Worm (Caenorhabditis elegans) whole organism, L1 larva: Measurements from ENCODE around the gene dnpp-1.

Source experiments
- C04F5.9 ChIP-seq: sonication (generic microtip); optimal IDR thresholded peaks from 2 replicates; lab custom pipeline; 2016; ENCODE audit warnings: missing genetic modification characterization, missing compliant biosample characterization
- C16A3.4 ChIP-seq: fragments of 150-350 bp; optimal IDR thresholded peaks from 2 replicates; lab custom pipeline; 2014; ENCODE audit warnings: missing biosample characterization, missing genetic modification characterization
- F16B12.6 ChIP-seq: fragments of 150-350 bp; optimal IDR thresholded peaks from 2 replicates; lab custom pipeline; 2014; ENCODE audit warnings: missing biosample characterization, missing genetic modification characterization
- ceh-8 ChIP-seq: fragments of 200-800 bp; sonication (Bioruptor generic); optimal IDR thresholded peaks from 2 replicates; lab custom pipeline; 2018; ENCODE audit warnings: mild to moderate bottlenecking, missing genetic modification characterization, moderate library complexity, missing compliant biosample characterization
- ceh-82 ChIP-seq, 3 experiments: fragments of 150-350 bp in 1 of 3; sonication (generic microtip) in 2 of 3; optimal IDR thresholded peaks; 2 replicates each; lab custom pipeline; 2014 to 2017; ENCODE audit warnings: missing biosample characterization in 3 of 3, missing genetic modification characterization in 3 of 3
- ceh-88 ChIP-seq: fragments of 200-800 bp; sonication (Bioruptor generic); IDR thresholded peaks from 2 replicates; pipeline ENCODE4 v1.3.6; 2022; ENCODE audit warnings: missing genetic modification characterization, missing compliant biosample characterization
- ceh-90 ChIP-seq: sonication (generic microtip); optimal IDR thresholded peaks from 2 replicates; lab custom pipeline; 2016; ENCODE audit warnings: missing genetic modification characterization, missing compliant biosample characterization
- dpl-1 ChIP-seq, 3 experiments: fragments of 150-350 bp in 2 of 3; sonication (generic microtip) in 1 of 3; optimal IDR thresholded peaks; 2 replicates each; lab custom pipeline; 2014 to 2017; ENCODE audit warnings: missing biosample characterization in 3 of 3, missing genetic modification characterization in 3 of 3, missing genetic modification reagents in 3 of 3
- dsc-1 ChIP-seq: sonication (generic microtip); optimal IDR thresholded peaks from 2 replicates; lab custom pipeline; 2016; ENCODE audit warnings: mild to moderate bottlenecking, missing genetic modification characterization, missing compliant biosample characterization
- efl-1 ChIP-seq, 4 experiments: fragments of 150-350 bp; optimal IDR thresholded peaks in 3 of 4; peaks in 1 of 4; 1 replicate in 1 of 4; 2 replicates in 3 of 4; lab custom pipeline; 2014; ENCODE audit warnings: missing biosample characterization in 2 of 4, missing genetic modification characterization in 2 of 4, missing genetic modification reagents in 2 of 4
- efl-3 ChIP-seq: fragments of 200-800 bp; sonication (Bioruptor generic); optimal IDR thresholded peaks from 2 replicates; lab custom pipeline; 2018; ENCODE audit warnings: mild to moderate bottlenecking, missing genetic modification characterization, missing compliant biosample characterization
- egl-27 ChIP-seq, 2 experiments: fragments of 150-350 bp in 1 of 2; sonication (generic microtip); optimal IDR thresholded peaks; 3 replicates each; lab custom pipeline; 2017 to 2018; ENCODE audit warnings: missing biosample characterization in 2 of 2, missing genetic modification characterization in 2 of 2, missing genetic modification reagents in 2 of 2
- fkh-10 ChIP-seq: sonication (generic microtip); optimal IDR thresholded peaks from 2 replicates; lab custom pipeline; 2017; ENCODE audit warnings: missing biosample characterization, missing genetic modification reagents, missing genetic modification characterization
- fkh-8 ChIP-seq: sonication (generic microtip); optimal IDR thresholded peaks from 2 replicates; lab custom pipeline; 2016; ENCODE audit warnings: mild to moderate bottlenecking, missing genetic modification characterization, missing compliant biosample characterization
- grh-1 ChIP-seq: fragments of 200-800 bp; sonication (Bioruptor generic); IDR thresholded peaks from 2 replicates; pipeline ENCODE4 v1.3.6; 2022; ENCODE audit warnings: missing genetic modification reagents, missing genetic modification characterization, missing compliant biosample characterization
- hlh-17 ChIP-seq: fragments of 200-800 bp; sonication (Bioruptor generic); optimal IDR thresholded peaks from 2 replicates; lab custom pipeline; 2018; ENCODE audit warnings: missing genetic modification characterization, mild to moderate bottlenecking, missing compliant biosample characterization, moderate library complexity, borderline replicate concordance
- hlh-4 ChIP-seq: sonication (generic microtip); optimal IDR thresholded peaks from 2 replicates; lab custom pipeline; 2016; ENCODE audit warnings: mild to moderate bottlenecking, missing genetic modification characterization, missing compliant biosample characterization
- hpl-2 ChIP-seq: fragments of 150-350 bp; optimal IDR thresholded peaks from 2 replicates; lab custom pipeline; 2014; ENCODE audit warnings: missing biosample characterization, missing genetic modification reagents, missing genetic modification characterization
- isw-1 ChIP-seq: fragments of 200-800 bp; sonication (Bioruptor generic); IDR thresholded peaks from 2 replicates; pipeline ENCODE4 v1.3.6; 2022; ENCODE audit warnings: missing genetic modification characterization, missing compliant biosample characterization
- jun-1 ChIP-seq: fragments of 150-350 bp; optimal IDR thresholded peaks from 2 replicates; lab custom pipeline; 2014; ENCODE audit warnings: missing biosample characterization, missing genetic modification reagents, missing genetic modification characterization
- lin-35 ChIP-seq, 2 experiments: fragments of 150-350 bp; optimal IDR thresholded peaks; 2 replicates each; lab custom pipeline; 2014; ENCODE audit warnings: missing biosample characterization in 2 of 2, missing genetic modification characterization in 2 of 2, missing genetic modification reagents in 2 of 2
- mab-9 ChIP-seq: fragments of 200-800 bp; sonication (Bioruptor generic); IDR thresholded peaks from 2 replicates; pipeline ENCODE4 v1.3.6; 2022; ENCODE audit warnings: missing genetic modification reagents, missing genetic modification characterization, missing compliant biosample characterization
- mef-2 ChIP-seq: fragments of 150-350 bp; optimal IDR thresholded peaks from 2 replicates; lab custom pipeline; 2014; ENCODE audit warnings: missing biosample characterization, missing genetic modification characterization
- mep-1 ChIP-seq: fragments of 150-350 bp; optimal IDR thresholded peaks from 2 replicates; lab custom pipeline; 2014; ENCODE audit warnings: missing biosample characterization, missing genetic modification characterization
- nhr-11 ChIP-seq: fragments of 150-350 bp; optimal IDR thresholded peaks from 2 replicates; lab custom pipeline; 2014; ENCODE audit warnings: missing biosample characterization, missing genetic modification characterization
- nhr-12 ChIP-seq: sonication (generic microtip); optimal IDR thresholded peaks from 2 replicates; lab custom pipeline; 2017; ENCODE audit warnings: missing biosample characterization, missing genetic modification characterization
- nhr-19 ChIP-seq: fragments of 200-800 bp; sonication (Bioruptor generic); conservative IDR thresholded peaks from 2 replicates; pipeline ENCODE4 v1.3.6; 2022; ENCODE audit warnings: missing genetic modification characterization, missing compliant biosample characterization
- nhr-20 ChIP-seq: sonication (generic microtip); optimal IDR thresholded peaks from 2 replicates; lab custom pipeline; 2016; ENCODE audit warnings: mild to moderate bottlenecking, missing genetic modification characterization, missing compliant biosample characterization
- nhr-47 ChIP-seq: sonication (generic microtip); optimal IDR thresholded peaks from 2 replicates; lab custom pipeline; 2016; ENCODE audit warnings: mild to moderate bottlenecking, missing genetic modification characterization, moderate library complexity, missing compliant biosample characterization
- nhr-71 ChIP-seq: sonication (generic microtip); optimal IDR thresholded peaks from 2 replicates; lab custom pipeline; 2016; ENCODE audit warnings: mild to moderate bottlenecking, missing genetic modification characterization, moderate library complexity, missing compliant biosample characterization
- nhr-76 ChIP-seq: sonication (generic microtip); optimal IDR thresholded peaks from 2 replicates; lab custom pipeline; 2017; ENCODE audit warnings: missing biosample characterization, missing genetic modification characterization
- nhr-77 ChIP-seq: fragments of 150-350 bp; optimal IDR thresholded peaks from 2 replicates; lab custom pipeline; 2014; ENCODE audit warnings: missing biosample characterization, missing genetic modification characterization
- nhr-90 ChIP-seq: sonication (generic microtip); optimal IDR thresholded peaks from 2 replicates; lab custom pipeline; 2016; ENCODE audit warnings: mild to moderate bottlenecking, missing genetic modification characterization, missing compliant biosample characterization; ENCODE audit not compliant: poor library complexity
- pax-3 ChIP-seq: fragments of 200-800 bp; sonication (Bioruptor generic); optimal IDR thresholded peaks from 2 replicates; lab custom pipeline; 2018; ENCODE audit warnings: mild to moderate bottlenecking, missing genetic modification characterization, moderate library complexity, missing compliant biosample characterization
- pqm-1 ChIP-seq: sonication (generic microtip); optimal IDR thresholded peaks from 3 replicates; lab custom pipeline; 2017; ENCODE audit warnings: missing biosample characterization, missing genetic modification characterization
- skn-1 ChIP-seq: fragments of 150-350 bp; optimal IDR thresholded peaks from 2 replicates; lab custom pipeline; 2014; ENCODE audit warnings: missing biosample characterization, missing genetic modification characterization
- snpc-4 ChIP-seq: fragments of 150-350 bp; optimal IDR thresholded peaks from 2 replicates; lab custom pipeline; 2014; ENCODE audit warnings: missing biosample characterization, missing genetic modification characterization
- snu-23 ChIP-seq: sonication (generic microtip); optimal IDR thresholded peaks from 2 replicates; lab custom pipeline; 2016; ENCODE audit warnings: missing genetic modification characterization, missing compliant biosample characterization
- sox-4 ChIP-seq: sonication (generic microtip); optimal IDR thresholded peaks from 2 replicates; lab custom pipeline; 2016; ENCODE audit warnings: missing genetic modification characterization, missing compliant biosample characterization
- sptf-1 ChIP-seq: fragments of 150-350 bp; optimal IDR thresholded peaks from 2 replicates; lab custom pipeline; 2014; ENCODE audit warnings: missing biosample characterization, missing genetic modification characterization
- sup-37 ChIP-seq: fragments of 200-800 bp; sonication (Bioruptor generic); optimal IDR thresholded peaks from 2 replicates; lab custom pipeline; 2018; ENCODE audit warnings: mild to moderate bottlenecking, missing genetic modification characterization, missing compliant biosample characterization
- tlp-1 ChIP-seq: fragments of 150-350 bp; optimal IDR thresholded peaks from 2 replicates; lab custom pipeline; 2014; ENCODE audit warnings: missing biosample characterization, missing genetic modification characterization
- unc-130 ChIP-seq: fragments of 150-350 bp; optimal IDR thresholded peaks from 2 replicates; lab custom pipeline; 2017; ENCODE audit warnings: missing biosample characterization, missing genetic modification characterization, inconsistent platforms
- unc-30 ChIP-seq: sonication (generic microtip); optimal IDR thresholded peaks from 2 replicates; lab custom pipeline; 2017; ENCODE audit warnings: missing biosample characterization, missing genetic modification characterization
- unc-62 ChIP-seq: fragments of 150-350 bp; optimal IDR thresholded peaks from 2 replicates; lab custom pipeline; 2014; ENCODE audit warnings: missing biosample characterization, missing genetic modification reagents, missing genetic modification characterization
- ztf-11 ChIP-seq, 2 experiments: sonication (generic microtip); optimal IDR thresholded peaks; 2 replicates each; lab custom pipeline; 2016 to 2017; ENCODE audit warnings: missing genetic modification characterization in 2 of 2, missing biosample characterization in 1 of 2, missing compliant biosample characterization in 1 of 2

Gene dnpp-1

ce11 chrIII:5841676-5842075, 21.9 kb downstream of the dnpp-1 start (continued):
- TF ChIP-seq mab-9 (GFP tag; lab: Robert Waterston, UW): no peak
- TF ChIP-seq hlh-17 (GFP tag; lab: Kevin White, UChicago): no peak
- TF ChIP-seq nhr-47 (tag; lab: Kevin White, UChicago): peak; percentile 59
- peak; percentile 77 for TF ChIP-seq nhr-20 (tag; lab: Kevin White, UChicago)
- TF ChIP-seq nhr-76: no peak
- no peak for TF ChIP-seq snpc-4 (tag; lab: Kevin White, UChicago)
- TF ChIP-seq dpl-1 (GFP tag; optimal IDR thresholded peaks at IDR 0.05; lab: Kevin White, UChicago): peak in 2 of 3 experiments; percentile 31 to 37

- no peak for TF ChIP-seq sptf-1 (tag; lab: Kevin White, UChicago)
- TF ChIP-seq isw-1: no peak
- no peak for TF ChIP-seq efl-1 (optimal IDR thresholded peaks at IDR 0.05; lab: Kevin White, UChicago)
- TF ChIP-seq efl-1 (GFP tag; optimal IDR thresholded peaks at IDR 0.05 in 1 of 2; lab: Kevin White, UChicago): peak in 1 of 2 experiments; percentile 89
- no peak for TF ChIP-seq nhr-19
- no peak for TF ChIP-seq snu-23 (GFP tag; lab: Kevin White, UChicago)
- TF ChIP-seq nhr-76: no peak
- TF ChIP-seq nhr-12 (tag; lab: Kevin White, UChicago): no peak
- TF ChIP-seq lin-35 (GFP tag; optimal IDR thresholded peaks at IDR 0.05; lab: Kevin White, UChicago): peak in 1 of 2 experiments; percentile 40
These were observed 22.6 kb downstream of the dnpp-1 start for ce11 chrIII:5840815-5841573.

ce11 chrIII:5840277-5840676, 23.3 kb downstream of the dnpp-1 start:
- no peak for TF ChIP-seq C16A3.4 (tag; lab: Kevin White, UChicago)
- no peak for TF ChIP-seq ceh-8 (GFP tag; lab: Kevin White, UChicago)
- TF ChIP-seq efl-1 (optimal IDR thresholded peaks at IDR 0.05; lab: Kevin White, UChicago): no peak
- no peak for TF ChIP-seq efl-1 (GFP tag; optimal IDR thresholded peaks at IDR 0.05 in 1 of 2; lab: Kevin White, UChicago)
- no peak for TF ChIP-seq skn-1
- TF ChIP-seq egl-27 (tag; optimal IDR thresholded peaks at IDR 0.05; lab: Kevin White, UChicago): no peak
- TF ChIP-seq mef-2 (tag; lab: Kevin White, UChicago): no peak
- no peak for TF ChIP-seq nhr-19
- no peak for TF ChIP-seq lin-35 (GFP tag; optimal IDR thresholded peaks at IDR 0.05; lab: Kevin White, UChicago)
- peak; percentile 16 for TF ChIP-seq jun-1 (tag; lab: Kevin White, UChicago)
- no peak for TF ChIP-seq nhr-77 (tag; lab: Kevin White, UChicago)
- TF ChIP-seq snpc-4 (tag; lab: Kevin White, UChicago): no peak
- no peak for TF ChIP-seq unc-62
- peak in 1 of 3 experiments; percentile 3 for TF ChIP-seq dpl-1 (GFP tag; optimal IDR thresholded peaks at IDR 0.05; lab: Kevin White, UChicago)
- TF ChIP-seq sox-4 (tag; lab: Kevin White, UChicago): no peak
- no peak for TF ChIP-seq nhr-90 (tag; lab: Kevin White, UChicago)
- no peak for TF ChIP-seq fkh-10 (GFP tag; lab: Kevin White, UChicago)
- TF ChIP-seq unc-30 (tag; lab: Kevin White, UChicago): no peak
- TF ChIP-seq F16B12.6 (tag; lab: Kevin White, UChicago): no peak
- TF ChIP-seq fkh-8 (tag; lab: Kevin White, UChicago): peak; percentile 16
- no peak for TF ChIP-seq hlh-17 (GFP tag; lab: Kevin White, UChicago)
- no peak for TF ChIP-seq efl-3 (GFP tag; lab: Kevin White, UChicago)
- peak; percentile 20 for TF ChIP-seq pax-3 (tag; lab: Kevin White, UChicago)
- TF ChIP-seq hpl-2 (GFP tag; lab: Kevin White, UChicago): no peak
- no peak for TF ChIP-seq grh-1 (GFP tag; lab: Robert Waterston, UW)
- TF ChIP-seq C04F5.9: no peak
- TF ChIP-seq ceh-90 (tag; lab: Kevin White, UChicago): no peak
- TF ChIP-seq tlp-1: no peak
- no peak for TF ChIP-seq mep-1
- TF ChIP-seq nhr-11 (tag; lab: Kevin White, UChicago): no peak
- TF ChIP-seq nhr-71 (tag; lab: Kevin White, UChicago): peak; percentile 6
- no peak for TF ChIP-seq ceh-82 (tag; optimal IDR thresholded peaks at IDR 0.05; lab: Kevin White, UChicago)
- TF ChIP-seq dsc-1 (tag; lab: Kevin White, UChicago): no peak
- TF ChIP-seq pqm-1 (tag; lab: Kevin White, UChicago): peak; percentile 72
- TF ChIP-seq unc-130 (tag; lab: Kevin White, UChicago): no peak
- no peak for TF ChIP-seq hlh-4 (tag; lab: Kevin White, UChicago)
- no peak for TF ChIP-seq sup-37 (GFP tag; lab: Kevin White, UChicago)
- no peak for TF ChIP-seq ztf-11 (tag; optimal IDR thresholded peaks at IDR 0.05; lab: Kevin White, UChicago)
- no peak for TF ChIP-seq sptf-1 (tag; lab: Kevin White, UChicago)
- TF ChIP-seq ceh-88: no peak
